Worm (Caenorhabditis elegans): ENCODE data around the gene Y55F3AM.11.

- no peak for TF ChIP-seq sup-37 (GFP tag; optimal IDR thresholded peaks at IDR 0.05)
- no peak for TF ChIP-seq nhr-85 (tag)
- no peak for TF ChIP-seq lin-13 (GFP tag; optimal IDR thresholded peaks at IDR 0.05)
- no peak for TF ChIP-seq ama-1 (optimal IDR thresholded peaks at IDR 0.05)
- no peak for TF ChIP-seq mab-9 (GFP tag; IDR thresholded peaks at IDR 0.05)
Observed at ce11 chrIV:1065569-1065968, 21.4 kb upstream of the Y55F3AM.11 start.
